Fruit fly (Drosophila melanogaster): ENCODE results near the gene Ndae1.

DNA sequence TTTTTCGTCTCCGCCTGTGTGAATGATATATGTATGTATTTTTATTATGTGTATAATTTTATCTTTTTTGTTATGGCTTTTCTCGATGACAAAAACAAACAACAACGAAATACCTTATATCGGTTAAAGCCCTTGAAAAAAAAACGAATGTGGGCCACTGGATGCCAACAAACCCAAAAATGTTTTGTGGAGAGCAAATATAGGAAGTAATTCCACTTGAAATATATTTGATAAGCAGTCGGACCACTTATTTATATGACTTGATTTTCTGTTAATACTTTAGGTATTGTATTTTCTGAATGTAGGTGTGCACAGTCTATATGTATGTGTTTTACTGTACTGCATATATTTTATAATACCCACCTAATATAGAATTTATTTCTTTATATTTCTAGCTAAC lies 8.2 kb downstream of the Ndae1 start:
- TF ChIP-seq cic (GFP tag; optimal IDR thresholded peaks at IDR 0.05) (no peak), tj (GFP tag; optimal IDR thresholded peaks at IDR 0.05) (no peak)

All from whole organism, adult.